Fruit fly (Drosophila melanogaster): ENCODE data around the gene CG13998.

The CG13998 gene

DNA sequence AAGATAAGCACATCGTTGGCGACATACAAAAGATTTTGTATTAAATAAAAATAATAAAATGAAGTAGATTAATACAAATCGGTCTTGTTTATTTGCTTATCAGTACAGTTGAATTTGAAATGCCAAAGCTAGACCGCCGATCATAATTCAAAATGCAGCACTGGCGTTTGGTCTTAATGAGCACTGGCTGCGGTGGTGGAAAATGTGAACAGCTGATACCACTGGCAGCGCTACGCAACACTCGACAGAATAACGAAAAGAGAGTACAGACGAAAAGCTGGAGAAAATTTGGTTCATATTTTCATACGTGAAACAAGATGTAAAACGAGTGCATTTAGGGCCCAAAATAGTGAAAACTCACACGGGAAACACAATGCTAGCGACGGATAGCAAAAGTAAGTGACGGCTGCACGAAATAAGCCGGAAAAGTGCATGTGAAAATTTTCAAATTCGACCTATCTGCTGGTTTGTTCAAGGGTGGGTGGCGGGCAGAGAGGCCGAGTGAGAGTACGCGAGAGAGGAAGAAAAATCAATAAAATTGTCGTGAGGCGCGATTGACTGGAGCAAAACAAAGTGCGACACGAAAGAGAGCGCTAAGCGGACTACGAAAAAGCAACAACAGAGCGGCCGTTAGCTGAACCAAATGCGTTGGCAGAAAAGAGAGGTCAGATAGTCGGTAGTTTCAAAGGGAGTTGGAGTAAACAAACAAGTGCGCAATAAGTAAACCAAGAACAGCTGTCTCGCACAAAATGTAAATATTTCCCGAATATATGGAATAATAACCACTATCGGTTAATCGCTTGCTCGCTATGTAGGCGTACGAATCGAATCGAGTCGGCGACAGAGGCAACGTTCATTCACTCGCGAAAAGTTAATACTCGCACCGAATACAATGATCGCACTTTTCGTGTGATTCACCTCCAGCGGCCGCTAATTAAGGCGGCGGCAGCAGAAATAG is 49.4 kb downstream of the CG13998 start, which contains the start of gene bchs (continued):
- TF ChIP-seq tin (GFP tag; optimal IDR thresholded peaks at IDR 0.05) (peak; percentile 41), Dip3 (GFP tag; optimal IDR thresholded peaks at IDR 0.05) (peak; percentile 50), CG12744 (GFP tag; optimal IDR thresholded peaks at IDR 0.05) (peak; percentile 75), klu (GFP tag; IDR thresholded peaks at IDR 0.05) (no peak), sug (tag; optimal IDR thresholded peaks at IDR 0.05) (no peak), zen2 (GFP tag; IDR thresholded peaks at IDR 0.05; ENCODE audit: partially characterized antibody) (no peak; the same call in 2 of the 3 replicates), Mes4 (GFP tag; optimal IDR thresholded peaks at IDR 0.05) (peak; percentile 88), CG2875 (GFP tag; optimal IDR thresholded peaks at IDR 0.05) (peak; percentile 99), CG17361 (GFP tag; IDR thresholded peaks at IDR 0.05) (no peak), D (optimal IDR thresholded peaks at IDR 0.05) (no peak), D (GFP tag; optimal IDR thresholded peaks at IDR 0.05) (peak; percentile 89), pros (GFP tag; optimal IDR thresholded peaks at IDR 0.05) (peak; percentile 13), cas (GFP tag; IDR thresholded peaks at IDR 0.05) (no peak; the same call in 1 of the 2 replicates), CG12942 (GFP tag; optimal IDR thresholded peaks at IDR 0.05) (peak; percentile 85), run (tag; optimal IDR thresholded peaks at IDR 0.05) (peak; percentile 80), slou (GFP tag; optimal IDR thresholded peaks at IDR 0.05) (no peak), salm (tag; optimal IDR thresholded peaks at IDR 0.05) (peak; percentile 93), cwo (GFP tag; optimal IDR thresholded peaks at IDR 0.05) (peak; percentile 86), CG13424 (tag; optimal IDR thresholded peaks at IDR 0.05) (peak; percentile 85), dimm (GFP tag; IDR thresholded peaks at IDR 0.05) (peak; percentile 33; the same call in 1 of the 2 replicates), CG11695 (GFP tag; IDR thresholded peaks at IDR 0.05) (peak; percentile 85), ATbp (GFP tag; optimal IDR thresholded peaks at IDR 0.05) (peak; percentile 100), Xrp1 (GFP tag; IDR thresholded peaks at IDR 0.05) (peak; percentile 94), CG8089 (GFP tag; optimal IDR thresholded peaks at IDR 0.05) (peak; percentile 88), tll (GFP tag; optimal IDR thresholded peaks at IDR 0.05) (peak in 1 of 2 experiments; percentile 77), CG7357 (GFP tag; IDR thresholded peaks at IDR 0.05) (0 out of 3 replicates have a peak, but pooled peaks have one; percentile 44), Sry-β (GFP tag; optimal IDR thresholded peaks at IDR 0.05) (peak; percentile 40), CG30403 (GFP tag; optimal IDR thresholded peaks at IDR 0.05) (peak; percentile 22), CG13296 (GFP tag; optimal IDR thresholded peaks at IDR 0.05) (peak; percentile 92), Kr (GFP tag; optimal IDR thresholded peaks at IDR 0.05) (peak; percentile 88), CG10959 (GFP tag; IDR thresholded peaks at IDR 0.05) (peak; percentile 44), cato (GFP tag; optimal IDR thresholded peaks at IDR 0.05; ENCODE audit: borderline replicate concordance) (peak; percentile 74), CG15601 (tag; optimal IDR thresholded peaks at IDR 0.05) (peak; percentile 97), Jarid2 (GFP tag; optimal IDR thresholded peaks at IDR 0.05) (peak; percentile 79), CG6813 (GFP tag; optimal IDR thresholded peaks at IDR 0.05) (peak; percentile 99), CG34422 (GFP tag; IDR thresholded peaks at IDR 0.05) (peak; percentile 83; the same call in 2 of the 3 replicates), exex (tag; optimal IDR thresholded peaks at IDR 0.05) (peak; percentile 79), tio (GFP tag; optimal IDR thresholded peaks at IDR 0.05) (peak; percentile 72), Atf6 (GFP tag; IDR thresholded peaks at IDR 0.05) (peak; percentile 90), CG14965 (GFP tag; optimal IDR thresholded peaks at IDR 0.05; ENCODE audit: borderline replicate concordance) (peak; percentile 83), Sox100B (GFP tag; optimal IDR thresholded peaks at IDR 0.05) (no peak), eyg (GFP tag; optimal IDR thresholded peaks at IDR 0.05) (peak; percentile 85), CG8359 (GFP tag; optimal IDR thresholded peaks at IDR 0.05; ENCODE audit: borderline replicate concordance) (peak; percentile 82), Atf3 (GFP tag; optimal IDR thresholded peaks at IDR 0.05) (peak; percentile 59), CG11398 (GFP tag; optimal IDR thresholded peaks at IDR 0.05) (peak; percentile 91), aop (GFP tag; IDR thresholded peaks at IDR 0.05) (no peak), sisA (GFP tag; IDR thresholded peaks at IDR 0.05) (no peak), CG7963 (GFP tag; IDR thresholded peaks at IDR 0.05; ENCODE audit: partially characterized antibody) (no peak)

All from whole organism, embryonic.